Fruit fly (Drosophila melanogaster): ENCODE measurements around the gene CG1943.

The CG1943 gene

DNA sequence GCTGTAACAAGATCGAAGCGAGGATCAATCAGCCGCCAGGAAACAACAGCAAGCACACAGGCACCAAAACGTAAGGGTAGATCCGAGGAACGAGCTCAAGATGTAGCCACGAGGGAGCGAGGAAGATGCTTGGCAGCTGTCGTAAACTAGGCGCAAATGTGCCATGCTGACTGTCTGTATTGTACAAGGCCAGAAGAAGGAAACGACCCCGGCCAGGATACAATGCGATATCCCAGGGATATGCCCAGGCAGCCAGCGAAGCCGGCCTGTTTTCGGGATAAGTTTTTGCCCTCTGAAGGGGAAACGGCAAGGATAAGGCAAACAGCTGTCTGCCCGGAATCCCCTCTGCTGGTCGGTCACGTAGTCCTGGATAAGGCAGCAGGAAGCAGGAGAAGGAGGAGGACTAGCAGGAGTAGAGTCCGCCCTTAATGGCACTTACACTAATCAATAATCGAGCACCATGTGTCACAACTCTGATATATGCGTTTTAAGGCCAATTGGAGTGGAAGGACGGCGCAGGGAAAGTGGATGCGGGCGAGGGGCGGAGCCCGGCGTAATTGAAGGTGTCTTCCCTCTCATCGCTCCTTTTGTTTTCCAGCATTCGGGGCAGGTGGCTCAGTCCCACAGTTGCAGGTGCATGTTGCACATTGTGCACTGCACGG is 31.0 kb downstream of the CG1943 start:
- TF ChIP-seq dmrt93B (GFP tag; optimal IDR thresholded peaks at IDR 0.05) (no peak), dsf (GFP tag; optimal IDR thresholded peaks at IDR 0.05; ENCODE audit: borderline replicate concordance) (no peak), Dfd (GFP tag; optimal IDR thresholded peaks at IDR 0.05) (no peak), Rel (GFP tag; optimal IDR thresholded peaks at IDR 0.05) (no peak), Rel (tag; optimal IDR thresholded peaks at IDR 0.05) (no peak), Hr83 (GFP tag; optimal IDR thresholded peaks at IDR 0.05; ENCODE audit: poor library complexity, severe bottlenecking) (no peak), dl (GFP tag; optimal IDR thresholded peaks at IDR 0.05; ENCODE audit: insufficient read depth in 1 of 2, partially characterized antibody in 2 of 2) (no peak), brk (GFP tag; optimal IDR thresholded peaks at IDR 0.05) (no peak), Dif (GFP tag; optimal IDR thresholded peaks at IDR 0.05; ENCODE audit: partially characterized antibody) (no peak), GATAd (GFP tag; optimal IDR thresholded peaks at IDR 0.05) (no peak), N (GFP tag; optimal IDR thresholded peaks at IDR 0.05) (no peak)

DNA sequence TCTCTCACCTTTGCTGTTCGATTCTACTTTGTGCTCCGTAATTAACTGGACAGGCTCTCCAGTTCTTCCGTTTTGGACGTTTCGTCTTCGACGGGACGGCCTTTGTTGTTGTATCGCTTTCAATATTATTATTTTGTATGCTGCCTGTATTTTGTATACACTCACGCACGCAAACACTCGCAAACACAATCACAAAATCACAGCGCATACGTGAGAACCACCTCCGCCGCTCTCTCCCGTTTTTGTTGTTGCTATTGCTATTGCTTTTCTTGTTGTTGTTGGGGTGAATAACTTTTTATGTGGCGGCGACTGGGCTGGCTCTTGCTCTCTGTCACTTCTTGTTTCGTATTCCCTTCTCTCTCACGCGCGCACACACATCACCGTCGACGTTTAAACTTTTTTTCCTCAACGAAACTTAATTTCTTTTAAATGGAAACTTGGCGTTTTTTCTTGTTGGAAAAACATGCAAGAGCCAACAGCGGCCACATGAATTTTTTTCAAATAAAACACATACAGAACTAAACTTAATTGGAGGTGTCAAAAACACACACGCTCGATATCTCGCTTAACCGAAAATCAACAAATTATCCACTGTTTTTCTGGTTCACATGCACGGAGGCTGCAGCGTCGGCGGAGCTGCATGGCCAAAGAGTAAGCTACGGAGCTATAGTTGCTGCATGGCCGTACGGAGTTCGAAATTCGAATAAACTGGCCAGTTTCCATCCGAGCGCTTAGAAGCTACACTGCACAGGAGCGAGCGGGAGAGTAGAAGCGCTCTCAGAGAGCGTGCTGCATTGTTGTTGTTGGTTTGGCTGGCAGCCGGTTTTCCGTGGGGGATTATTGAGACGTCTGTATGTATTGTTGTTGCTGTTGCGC is 33.3 kb downstream of the CG1943 start:
- TF ChIP-seq N (GFP tag; optimal IDR thresholded peaks at IDR 0.05) (peak; percentile 2), pan (optimal IDR thresholded peaks at IDR 0.05) (no peak), ey (GFP tag; optimal IDR thresholded peaks at IDR 0.05) (peak; percentile 31), CG9705 (GFP tag; optimal IDR thresholded peaks at IDR 0.05) (peak; percentile 0), Dfd (GFP tag; optimal IDR thresholded peaks at IDR 0.05) (no peak), usp (GFP tag; optimal IDR thresholded peaks at IDR 0.05) (no peak), h (GFP tag; optimal IDR thresholded peaks at IDR 0.05) (peak; percentile 25), br (GFP tag; optimal IDR thresholded peaks at IDR 0.05) (peak; percentile 20), sage (GFP tag; optimal IDR thresholded peaks at IDR 0.05) (peak; percentile 63), Rel (GFP tag; optimal IDR thresholded peaks at IDR 0.05) (no peak), Rel (tag; optimal IDR thresholded peaks at IDR 0.05) (peak; percentile 81), dmrt93B (GFP tag; optimal IDR thresholded peaks at IDR 0.05) (no peak), Abd-B (GFP tag; optimal IDR thresholded peaks at IDR 0.05) (no peak), Dif (GFP tag; optimal IDR thresholded peaks at IDR 0.05; ENCODE audit: partially characterized antibody) (peak; percentile 98), Hnf4 (GFP tag; optimal IDR thresholded peaks at IDR 0.05) (peak; percentile 42), fru (GFP tag; optimal IDR thresholded peaks at IDR 0.05) (peak; percentile 35), psq (GFP tag; optimal IDR thresholded peaks at IDR 0.05) (peak; percentile 83), GATAd (GFP tag; optimal IDR thresholded peaks at IDR 0.05) (no peak), foxo (GFP tag; optimal IDR thresholded peaks at IDR 0.05) (peak in 1 of 2 experiments; percentile 25), Mio (GFP tag; optimal IDR thresholded peaks at IDR 0.05) (no peak), dl (GFP tag; optimal IDR thresholded peaks at IDR 0.05; ENCODE audit: insufficient read depth in 1 of 2, partially characterized antibody in 2 of 2) (peak; percentile 95 to 96), OdsH (GFP tag; optimal IDR thresholded peaks at IDR 0.05) (peak; percentile 8), tai (GFP tag; optimal IDR thresholded peaks at IDR 0.05) (no peak), Vsx2 (GFP tag; optimal IDR thresholded peaks at IDR 0.05; ENCODE audit: partially characterized antibody) (peak; percentile 93)

DNA sequence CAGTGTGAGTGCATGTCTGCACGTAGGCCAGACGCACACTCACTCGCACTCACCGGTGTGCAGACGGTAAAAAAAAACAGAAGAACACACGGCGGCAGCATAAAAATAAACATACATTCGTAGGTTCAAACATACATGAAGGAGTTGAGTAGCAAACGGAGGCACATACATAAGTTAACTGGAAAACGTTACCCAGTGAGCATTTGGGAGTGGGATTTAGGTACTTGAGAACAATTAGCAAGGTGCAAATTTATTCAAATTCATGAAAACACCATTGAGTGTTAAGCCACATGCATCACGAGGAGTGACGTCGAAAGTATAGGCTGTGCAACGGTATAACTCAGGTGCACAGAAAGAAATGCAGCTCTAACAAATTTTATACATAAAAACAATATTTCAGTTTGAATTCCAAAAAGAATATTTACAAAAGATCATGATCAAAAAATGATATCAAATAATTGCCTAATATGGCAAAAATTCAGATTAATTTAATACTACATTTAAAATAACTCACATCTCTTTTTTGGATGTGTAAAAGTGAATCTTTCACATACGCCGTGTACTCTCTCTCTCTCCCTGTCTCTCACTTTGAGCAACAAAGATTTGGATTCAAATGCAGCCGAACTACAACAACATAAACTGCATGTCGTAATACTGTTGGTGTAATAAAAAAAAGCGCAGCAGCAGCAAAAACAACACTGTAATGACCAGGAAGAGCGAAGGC is 34.1 kb downstream of the CG1943 start:
- no peak for TF ChIP-seq Hr83 (GFP tag; optimal IDR thresholded peaks at IDR 0.05; ENCODE audit: poor library complexity, severe bottlenecking)
- peak; percentile 81 for TF ChIP-seq CG32264 (GFP tag; optimal IDR thresholded peaks at IDR 0.05)
- TF ChIP-seq sv (GFP tag; optimal IDR thresholded peaks at IDR 0.05): peak; percentile 91
- peak; percentile 94 for TF ChIP-seq Hnf4 (GFP tag; optimal IDR thresholded peaks at IDR 0.05)
- TF ChIP-seq woc (GFP tag; optimal IDR thresholded peaks at IDR 0.05): peak; percentile 96
- peak; percentile 91 for TF ChIP-seq Sp1 (GFP tag; optimal IDR thresholded peaks at IDR 0.05)
- no peak for TF ChIP-seq Vsx2 (GFP tag; optimal IDR thresholded peaks at IDR 0.05; ENCODE audit: partially characterized antibody)
- peak; percentile 41 for TF ChIP-seq CrebA (GFP tag; optimal IDR thresholded peaks at IDR 0.05; ENCODE audit: borderline replicate concordance)
- TF ChIP-seq fru (GFP tag; optimal IDR thresholded peaks at IDR 0.05): peak; percentile 96
- peak; percentile 74 for TF ChIP-seq dsf (GFP tag; optimal IDR thresholded peaks at IDR 0.05; ENCODE audit: borderline replicate concordance)
- TF ChIP-seq lola (GFP tag; optimal IDR thresholded peaks at IDR 0.05): no peak
- TF ChIP-seq pan (optimal IDR thresholded peaks at IDR 0.05): no peak
- peak; percentile 54 for TF ChIP-seq sage (GFP tag; optimal IDR thresholded peaks at IDR 0.05)
- TF ChIP-seq foxo (GFP tag; optimal IDR thresholded peaks at IDR 0.05): peak in 1 of 2 experiments; percentile 97
- peak; percentile 91 for TF ChIP-seq brk (GFP tag; optimal IDR thresholded peaks at IDR 0.05)
- no peak for TF ChIP-seq Dfd (GFP tag; optimal IDR thresholded peaks at IDR 0.05)
- no peak for TF ChIP-seq Dif (GFP tag; optimal IDR thresholded peaks at IDR 0.05; ENCODE audit: partially characterized antibody)
- TF ChIP-seq tai (GFP tag; optimal IDR thresholded peaks at IDR 0.05): no peak
- TF ChIP-seq Hr78 (GFP tag; optimal IDR thresholded peaks at IDR 0.05): no peak
- peak; percentile 92 for TF ChIP-seq psq (GFP tag; optimal IDR thresholded peaks at IDR 0.05)
- TF ChIP-seq N (GFP tag; optimal IDR thresholded peaks at IDR 0.05): no peak
- TF ChIP-seq br (GFP tag; optimal IDR thresholded peaks at IDR 0.05): peak; percentile 92
- TF ChIP-seq GATAd (GFP tag; optimal IDR thresholded peaks at IDR 0.05): peak; percentile 78
- peak; percentile 94 for TF ChIP-seq Jra (GFP tag; optimal IDR thresholded peaks at IDR 0.05)
- peak; percentile 96 for TF ChIP-seq ey (GFP tag; optimal IDR thresholded peaks at IDR 0.05)
- peak; percentile 59 for TF ChIP-seq jim (GFP tag; optimal IDR thresholded peaks at IDR 0.05)
- TF ChIP-seq h (GFP tag; optimal IDR thresholded peaks at IDR 0.05): peak; percentile 97
- peak; percentile 91 for TF ChIP-seq CG9705 (GFP tag; optimal IDR thresholded peaks at IDR 0.05)
- TF ChIP-seq dmrt93B (GFP tag; optimal IDR thresholded peaks at IDR 0.05): peak; percentile 94
- no peak for TF ChIP-seq Rel (GFP tag; optimal IDR thresholded peaks at IDR 0.05)
- TF ChIP-seq Rel (tag; optimal IDR thresholded peaks at IDR 0.05): peak; percentile 73
- TF ChIP-seq dl (GFP tag; optimal IDR thresholded peaks at IDR 0.05; ENCODE audit: insufficient read depth in 1 of 2, partially characterized antibody in 2 of 2): peak in 1 of 2 experiments; percentile 18
- no peak for TF ChIP-seq usp (GFP tag; optimal IDR thresholded peaks at IDR 0.05)

All from whole organism, wandering third instar larva.